Worm (Caenorhabditis elegans): ENCODE measurements around the gene chtb-1.

ce11 chrIII:9327910-9328309 is 27.4 kb downstream of the chtb-1 start:
- TF ChIP-seq elt-3 (tag; optimal IDR thresholded peaks at IDR 0.05) (no peak), mef-2 (tag; optimal IDR thresholded peaks at IDR 0.05) (no peak), alr-1 (tag; optimal IDR thresholded peaks at IDR 0.05; ENCODE audit: borderline replicate concordance) (no peak), pqm-1 (tag; optimal IDR thresholded peaks at IDR 0.05) (no peak), sox-4 (tag; optimal IDR thresholded peaks at IDR 0.05) (no peak), mab-9 (GFP tag; IDR thresholded peaks at IDR 0.05) (no peak), nhr-28 (tag; optimal IDR thresholded peaks at IDR 0.05) (no peak)

Measured in whole organism, L1 larva.